Worm (Caenorhabditis elegans) whole organism, L1 larva: ENCODE measurements around the gene F26F4.6.

Source experiments
- C04F5.9 ChIP-seq: sonication (generic microtip); optimal IDR thresholded peaks from 2 replicates; lab custom pipeline; 2016; ENCODE audit warnings: missing genetic modification characterization, missing compliant biosample characterization
- F16B12.6 ChIP-seq: fragments of 150-350 bp; optimal IDR thresholded peaks from 2 replicates; lab custom pipeline; 2014; ENCODE audit warnings: missing biosample characterization, missing genetic modification characterization
- Y116A8C.19 ChIP-seq: sonication (generic microtip); optimal IDR thresholded peaks from 2 replicates; lab custom pipeline; 2016; ENCODE audit warnings: missing compliant biosample characterization, missing genetic modification characterization, borderline replicate concordance
- ama-1 ChIP-seq: fragments of 150-350 bp; optimal IDR thresholded peaks from 2 replicates; lab custom pipeline; 2014
- blmp-1 ChIP-seq: fragments of 150-350 bp; optimal IDR thresholded peaks from 2 replicates; lab custom pipeline; 2014; ENCODE audit warnings: missing biosample characterization, missing genetic modification characterization
- ceh-8 ChIP-seq: fragments of 200-800 bp; sonication (Bioruptor generic); optimal IDR thresholded peaks from 2 replicates; lab custom pipeline; 2018; ENCODE audit warnings: mild to moderate bottlenecking, missing genetic modification characterization, moderate library complexity, missing compliant biosample characterization
- dsc-1 ChIP-seq: sonication (generic microtip); optimal IDR thresholded peaks from 2 replicates; lab custom pipeline; 2016; ENCODE audit warnings: mild to moderate bottlenecking, missing genetic modification characterization, missing compliant biosample characterization
- efl-3 ChIP-seq: fragments of 200-800 bp; sonication (Bioruptor generic); optimal IDR thresholded peaks from 2 replicates; lab custom pipeline; 2018; ENCODE audit warnings: mild to moderate bottlenecking, missing genetic modification characterization, missing compliant biosample characterization
- egl-13 ChIP-seq: sonication (generic microtip); optimal IDR thresholded peaks from 2 replicates; lab custom pipeline; 2016; ENCODE audit warnings: missing genotype, missing genetic modification reagents, missing genetic modification characterization, missing compliant biosample characterization
- egl-27 ChIP-seq, 2 experiments: fragments of 150-350 bp in 1 of 2; sonication (generic microtip); optimal IDR thresholded peaks; 3 replicates each; lab custom pipeline; 2017 to 2018; ENCODE audit warnings: missing biosample characterization in 2 of 2, missing genetic modification characterization in 2 of 2, missing genetic modification reagents in 2 of 2
- elt-2 ChIP-seq: sonication (generic microtip); optimal IDR thresholded peaks from 2 replicates; lab custom pipeline; 2016; ENCODE audit warnings: missing genetic modification characterization, mild to moderate bottlenecking, inconsistent platforms, missing compliant biosample characterization, missing genetic modification reagents
- elt-3 ChIP-seq, 6 experiments: fragments of 150-350 bp in 1 of 6; sonication (generic microtip); optimal IDR thresholded peaks; 2 replicates each; lab custom pipeline; 2017 to 2018; ENCODE audit warnings: missing biosample characterization in 6 of 6, missing genetic modification characterization in 6 of 6, inconsistent platforms in 1 of 6
- fkh-10 ChIP-seq: sonication (generic microtip); optimal IDR thresholded peaks from 2 replicates; lab custom pipeline; 2017; ENCODE audit warnings: missing biosample characterization, missing genetic modification reagents, missing genetic modification characterization
- fkh-4 ChIP-seq: sonication (generic microtip); optimal IDR thresholded peaks from 2 replicates; lab custom pipeline; 2016; ENCODE audit warnings: missing compliant biosample characterization, missing genetic modification characterization, borderline replicate concordance
- fkh-8 ChIP-seq: sonication (generic microtip); optimal IDR thresholded peaks from 2 replicates; lab custom pipeline; 2016; ENCODE audit warnings: mild to moderate bottlenecking, missing genetic modification characterization, missing compliant biosample characterization
- fos-1 ChIP-seq: fragments of 150-350 bp; optimal IDR thresholded peaks from 2 replicates; lab custom pipeline; 2014; ENCODE audit warnings: missing biosample characterization, missing genetic modification characterization
- grh-1 ChIP-seq: fragments of 200-800 bp; sonication (Bioruptor generic); IDR thresholded peaks from 2 replicates; pipeline ENCODE4 v1.3.6; 2022; ENCODE audit warnings: missing genetic modification reagents, missing genetic modification characterization, missing compliant biosample characterization
- hlh-4 ChIP-seq: sonication (generic microtip); optimal IDR thresholded peaks from 2 replicates; lab custom pipeline; 2016; ENCODE audit warnings: mild to moderate bottlenecking, missing genetic modification characterization, missing compliant biosample characterization
- hpl-2 ChIP-seq: fragments of 150-350 bp; optimal IDR thresholded peaks from 2 replicates; lab custom pipeline; 2014; ENCODE audit warnings: missing biosample characterization, missing genetic modification reagents, missing genetic modification characterization
- irx-1 ChIP-seq: sonication (generic microtip); optimal IDR thresholded peaks from 2 replicates; lab custom pipeline; 2016; ENCODE audit warnings: missing genetic modification characterization, missing compliant biosample characterization
- isw-1 ChIP-seq: fragments of 200-800 bp; sonication (Bioruptor generic); IDR thresholded peaks from 2 replicates; pipeline ENCODE4 v1.3.6; 2022; ENCODE audit warnings: missing genetic modification characterization, missing compliant biosample characterization
- jun-1 ChIP-seq: fragments of 150-350 bp; optimal IDR thresholded peaks from 2 replicates; lab custom pipeline; 2014; ENCODE audit warnings: missing biosample characterization, missing genetic modification reagents, missing genetic modification characterization
- lin-14 ChIP-seq: fragments of 200-800 bp; sonication (Bioruptor generic); optimal IDR thresholded peaks from 2 replicates; lab custom pipeline; 2018; ENCODE audit warnings: mild to moderate bottlenecking, missing genetic modification characterization, moderate library complexity, missing compliant biosample characterization
- lin-15B ChIP-seq: fragments of 150-350 bp; sonication (generic microtip); optimal IDR thresholded peaks from 3 replicates; lab custom pipeline; 2014; ENCODE audit warnings: missing biosample characterization, missing genetic modification characterization
- lir-3 ChIP-seq: sonication (generic microtip); optimal IDR thresholded peaks from 2 replicates; lab custom pipeline; 2016; ENCODE audit warnings: mild to moderate bottlenecking, missing genetic modification characterization, moderate library complexity, missing compliant biosample characterization; ENCODE audit not compliant: poor library complexity
- lsy-2 ChIP-seq, 2 experiments: fragments of 150-350 bp; optimal IDR thresholded peaks; 2 replicates each; lab custom pipeline; 2014; ENCODE audit warnings: missing biosample characterization in 2 of 2, missing genetic modification characterization in 2 of 2
- mef-2 ChIP-seq: fragments of 150-350 bp; optimal IDR thresholded peaks from 2 replicates; lab custom pipeline; 2014; ENCODE audit warnings: missing biosample characterization, missing genetic modification characterization
- nhr-19 ChIP-seq: fragments of 200-800 bp; sonication (Bioruptor generic); conservative IDR thresholded peaks from 2 replicates; pipeline ENCODE4 v1.3.6; 2022; ENCODE audit warnings: missing genetic modification characterization, missing compliant biosample characterization
- nhr-237 ChIP-seq: fragments of 150-350 bp; optimal IDR thresholded peaks from 2 replicates; lab custom pipeline; 2014; ENCODE audit warnings: missing biosample characterization, missing genetic modification characterization
- nhr-28 ChIP-seq: fragments of 150-350 bp; optimal IDR thresholded peaks from 2 replicates; lab custom pipeline; 2014; ENCODE audit warnings: missing biosample characterization, missing genetic modification characterization
- nhr-47 ChIP-seq: sonication (generic microtip); optimal IDR thresholded peaks from 2 replicates; lab custom pipeline; 2016; ENCODE audit warnings: mild to moderate bottlenecking, missing genetic modification characterization, moderate library complexity, missing compliant biosample characterization
- nhr-71 ChIP-seq: sonication (generic microtip); optimal IDR thresholded peaks from 2 replicates; lab custom pipeline; 2016; ENCODE audit warnings: mild to moderate bottlenecking, missing genetic modification characterization, moderate library complexity, missing compliant biosample characterization
- nhr-77 ChIP-seq: fragments of 150-350 bp; optimal IDR thresholded peaks from 2 replicates; lab custom pipeline; 2014; ENCODE audit warnings: missing biosample characterization, missing genetic modification characterization
- nhr-85 ChIP-seq: sonication (generic microtip); peaks from one replicate; lab custom pipeline; 2016; ENCODE audit warnings: missing genetic modification characterization, inconsistent platforms, missing compliant biosample characterization
- pqm-1 ChIP-seq: sonication (generic microtip); optimal IDR thresholded peaks from 3 replicates; lab custom pipeline; 2017; ENCODE audit warnings: missing biosample characterization, missing genetic modification characterization
- snu-23 ChIP-seq: sonication (generic microtip); optimal IDR thresholded peaks from 2 replicates; lab custom pipeline; 2016; ENCODE audit warnings: missing genetic modification characterization, missing compliant biosample characterization
- sup-37 ChIP-seq: fragments of 200-800 bp; sonication (Bioruptor generic); optimal IDR thresholded peaks from 2 replicates; lab custom pipeline; 2018; ENCODE audit warnings: mild to moderate bottlenecking, missing genetic modification characterization, missing compliant biosample characterization
- tlp-1 ChIP-seq: fragments of 150-350 bp; optimal IDR thresholded peaks from 2 replicates; lab custom pipeline; 2014; ENCODE audit warnings: missing biosample characterization, missing genetic modification characterization
- unc-30 ChIP-seq: sonication (generic microtip); optimal IDR thresholded peaks from 2 replicates; lab custom pipeline; 2017; ENCODE audit warnings: missing biosample characterization, missing genetic modification characterization
- unc-62 ChIP-seq: fragments of 150-350 bp; optimal IDR thresholded peaks from 2 replicates; lab custom pipeline; 2014; ENCODE audit warnings: missing biosample characterization, missing genetic modification reagents, missing genetic modification characterization
- unc-86 ChIP-seq: sonication (generic microtip); optimal IDR thresholded peaks from 2 replicates; lab custom pipeline; 2016; ENCODE audit warnings: missing genetic modification characterization, missing compliant biosample characterization
- xbp-1 ChIP-seq: sonication (generic microtip); optimal IDR thresholded peaks from 2 replicates; lab custom pipeline; 2016; ENCODE audit warnings: missing genetic modification characterization, missing compliant biosample characterization
- zip-4 ChIP-seq: fragments of 200-800 bp; sonication (Bioruptor generic); optimal IDR thresholded peaks from 2 replicates; lab custom pipeline; 2018; ENCODE audit warnings: mild to moderate bottlenecking, missing genetic modification characterization, moderate library complexity, missing compliant biosample characterization
- ztf-4 ChIP-seq: fragments of 150-350 bp; optimal IDR thresholded peaks from 2 replicates; lab custom pipeline; 2014; ENCODE audit warnings: missing biosample characterization, missing genetic modification characterization

Gene F26F4.6

DNA sequence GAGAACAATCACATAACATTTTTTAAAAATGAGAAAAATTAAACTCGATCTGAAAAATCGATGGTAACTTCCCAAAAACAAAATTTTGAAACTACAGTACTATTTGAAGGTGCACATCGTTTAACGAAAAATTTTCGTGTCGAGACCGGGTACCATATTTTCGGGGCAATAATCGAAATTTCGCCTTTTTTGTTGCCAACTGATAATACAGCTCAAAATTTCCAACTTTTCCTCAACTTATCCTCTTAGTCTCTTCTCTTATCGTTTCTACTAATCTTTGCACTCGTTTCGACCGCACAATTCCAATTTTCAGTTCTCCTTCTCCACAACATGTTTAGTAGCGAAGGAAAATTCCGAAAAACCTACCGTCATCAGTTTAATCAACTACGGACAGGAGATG, 13.5 kb upstream of the F26F4.6 start, which contains the start of gene rom-1:
Gene rom-1 (plus strand): TSS at position 301 of the 400 bp plus-strand sequence.
- TF ChIP-seq fkh-8 (tag; lab: Kevin White, UChicago) (no peak), xbp-1 (no peak), unc-86 (tag; lab: Kevin White, UChicago) (no peak), dsc-1 (tag; lab: Kevin White, UChicago) (no peak), sup-37 (no peak), hpl-2 (GFP tag; lab: Kevin White, UChicago) (no peak), lsy-2 (tag; optimal IDR thresholded peaks at IDR 0.05; lab: Kevin White, UChicago) (no peak), lin-15B (tag; lab: Kevin White, UChicago) (no peak), snu-23 (no peak), elt-3 (tag; optimal IDR thresholded peaks at IDR 0.05; lab: Kevin White, UChicago) (no peak)

DNA sequence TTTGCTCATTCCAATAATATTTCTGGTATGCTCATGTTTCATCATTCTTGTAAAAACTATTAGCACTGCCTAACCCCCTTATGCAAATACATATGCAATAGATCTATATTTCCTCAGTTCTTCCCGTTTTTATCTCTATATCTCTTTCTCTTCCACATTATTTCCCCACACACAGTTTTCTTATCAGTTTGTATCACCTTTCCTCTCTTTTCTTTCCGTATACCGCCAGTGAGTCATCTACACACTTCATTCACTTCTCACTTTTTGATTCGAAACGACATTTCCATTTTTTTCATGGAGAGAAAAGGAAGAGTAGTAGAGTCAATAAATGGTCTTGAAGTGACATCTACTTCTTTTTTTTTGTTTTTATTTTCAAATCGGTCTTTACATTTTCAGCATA, 12.9 kb upstream of the F26F4.6 start:
- TF ChIP-seq snu-23, result no peak
- no peak for TF ChIP-seq dsc-1 (tag; lab: Kevin White, UChicago)
- no peak for TF ChIP-seq zip-4 (GFP tag; lab: Kevin White, UChicago)
- no peak for TF ChIP-seq nhr-47 (tag; lab: Kevin White, UChicago)
- no peak for TF ChIP-seq Y116A8C.19 (tag; lab: Kevin White, UChicago)
- TF ChIP-seq unc-30 (tag; lab: Kevin White, UChicago), result no peak
- TF ChIP-seq unc-62 (GFP tag; lab: Kevin White, UChicago), result no peak
- TF ChIP-seq ama-1 (lab: Kevin White, UChicago), result no peak
- TF ChIP-seq lin-14, result peak; percentile 16
- no peak for TF ChIP-seq ztf-4 (tag; lab: Kevin White, UChicago)
- TF ChIP-seq nhr-85 (tag; lab: Kevin White, UChicago), result peak; percentile 8
- no peak for TF ChIP-seq irx-1 (tag; lab: Kevin White, UChicago)
- no peak for TF ChIP-seq nhr-28 (tag; lab: Kevin White, UChicago)
- TF ChIP-seq nhr-237 (tag; lab: Kevin White, UChicago), result no peak
- TF ChIP-seq C04F5.9 (tag; lab: Kevin White, UChicago), result no peak
- peak; percentile 63 for TF ChIP-seq blmp-1 (tag; lab: Kevin White, UChicago)
- TF ChIP-seq nhr-19 (GFP tag; lab: Robert Waterston, UW), result no peak
- TF ChIP-seq jun-1, result no peak
- TF ChIP-seq hpl-2 (GFP tag; lab: Kevin White, UChicago), result no peak
- TF ChIP-seq tlp-1 (tag; lab: Kevin White, UChicago), result no peak
- no peak for TF ChIP-seq efl-3 (GFP tag; lab: Kevin White, UChicago)
- TF ChIP-seq fkh-4 (tag; lab: Kevin White, UChicago), result no peak
- no peak for TF ChIP-seq ceh-8 (GFP tag; lab: Kevin White, UChicago)
- TF ChIP-seq elt-2 (tag; lab: Kevin White, UChicago), result peak; percentile 32
- TF ChIP-seq elt-3 (tag; optimal IDR thresholded peaks at IDR 0.05; lab: Kevin White, UChicago), result peak in 1 of 6 experiments; percentile 51
- no peak for TF ChIP-seq pqm-1 (tag; lab: Kevin White, UChicago)
- TF ChIP-seq hlh-4 (tag; lab: Kevin White, UChicago), result no peak
- TF ChIP-seq lir-3, result no peak
- no peak for TF ChIP-seq F16B12.6 (tag; lab: Kevin White, UChicago)
- no peak for TF ChIP-seq egl-27 (tag; optimal IDR thresholded peaks at IDR 0.05; lab: Kevin White, UChicago)
- TF ChIP-seq fkh-10, result no peak
- no peak for TF ChIP-seq nhr-71 (tag; lab: Kevin White, UChicago)
- TF ChIP-seq egl-13 (tag; lab: Kevin White, UChicago), result no peak
- no peak for TF ChIP-seq grh-1 (GFP tag; lab: Robert Waterston, UW)
- TF ChIP-seq nhr-77 (tag; lab: Kevin White, UChicago), result no peak
- TF ChIP-seq fos-1, result no peak
- TF ChIP-seq isw-1 (GFP tag; lab: Robert Waterston, UW), result no peak
- TF ChIP-seq mef-2 (tag; lab: Kevin White, UChicago), result no peak
- TF ChIP-seq, all 84 proteins: peak for 5
